Fruit fly (Drosophila melanogaster): ENCODE results near the gene SPE.
A peak's percentile ranks its signal among the peaks of the same experiment; 100 is the strongest.

The SPE gene

DNA sequence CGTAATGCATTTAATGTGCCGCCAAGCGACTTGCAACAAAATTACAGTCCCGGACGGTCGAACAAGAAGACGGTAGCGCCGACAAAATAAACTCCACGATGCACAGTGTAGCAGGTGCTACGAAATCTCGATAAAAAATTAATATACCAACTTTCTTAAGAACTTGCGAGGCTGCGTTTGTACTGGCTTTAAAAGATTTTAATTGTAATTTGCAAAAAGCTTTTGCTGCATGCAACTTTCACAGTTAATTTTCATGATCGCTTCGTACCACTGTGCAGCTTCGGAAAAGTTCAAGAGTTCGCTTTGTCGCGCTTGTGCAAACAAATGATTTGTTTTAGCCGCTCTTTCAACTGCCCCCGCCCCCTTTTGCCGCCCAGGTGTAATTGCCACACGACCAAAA is 39.9 kb upstream of the SPE start (continued):
- TF ChIP-seq CG12659 (GFP tag; optimal IDR thresholded peaks at IDR 0.05), result peak; percentile 54
- TF ChIP-seq CG7928 (GFP tag; optimal IDR thresholded peaks at IDR 0.05), result peak; percentile 31
- no peak for TF ChIP-seq tna (GFP tag; IDR thresholded peaks at IDR 0.05; ENCODE audit: partially characterized antibody)
- peak; percentile 20 for TF ChIP-seq scrt (GFP tag; optimal IDR thresholded peaks at IDR 0.05)
- TF ChIP-seq hkb (optimal IDR thresholded peaks at IDR 0.05), result no peak
- TF ChIP-seq hkb (GFP tag; IDR thresholded peaks at IDR 0.05), result peak; percentile 90
- TF ChIP-seq tup (GFP tag; optimal IDR thresholded peaks at IDR 0.05), result peak; percentile 60
- TF ChIP-seq Dek (tag; optimal IDR thresholded peaks at IDR 0.05), result no peak
- TF ChIP-seq sens (GFP tag), result peak; percentile 98
- TF ChIP-seq sna (GFP tag; IDR thresholded peaks at IDR 0.05; ENCODE audit: partially characterized antibody), result no peak
- TF ChIP-seq gce (GFP tag; IDR thresholded peaks at IDR 0.05), result peak; percentile 83
- TF ChIP-seq gsb-n (tag; optimal IDR thresholded peaks at IDR 0.05), result peak; percentile 53
- TF ChIP-seq ro (GFP tag; IDR thresholded peaks at IDR 0.05), result peak; percentile 42; the same call in 1 of the 2 replicates
- TF ChIP-seq NFAT (GFP tag; IDR thresholded peaks at IDR 0.05), result peak; percentile 65
- peak; percentile 2 for TF ChIP-seq D19B (GFP tag; optimal IDR thresholded peaks at IDR 0.05)
- TF ChIP-seq Ets65A (GFP tag), result peak; percentile 68
- no peak for TF ChIP-seq CG33557 (GFP tag; optimal IDR thresholded peaks at IDR 0.05)
- TF ChIP-seq CG16779 (GFP tag; IDR thresholded peaks at IDR 0.05), result no peak
- TF ChIP-seq B-H1 (GFP tag; IDR thresholded peaks at IDR 0.05), result peak; percentile 73
- TF ChIP-seq CG2202 (tag; optimal IDR thresholded peaks at IDR 0.05), result peak; percentile 8
- peak; percentile 61 for TF ChIP-seq dmrt11E (tag; optimal IDR thresholded peaks at IDR 0.05)
- no peak for TF ChIP-seq YL-1 (GFP tag; optimal IDR thresholded peaks at IDR 0.05)
- peak in 1 of 2 experiments; percentile 85 for TF ChIP-seq eve (GFP tag; optimal IDR thresholded peaks at IDR 0.05)
- TF ChIP-seq Bdp1 (GFP tag; optimal IDR thresholded peaks at IDR 0.05), result peak; percentile 15
- TF ChIP-seq CG32767 (GFP tag; IDR thresholded peaks at IDR 0.05), result 0 out of 2 replicates have a peak, but pooled peaks have one; percentile 28
- peak; percentile 81; the same call in 2 of the 3 replicates for TF ChIP-seq CG11695 (GFP tag; IDR thresholded peaks at IDR 0.05)
- TF ChIP-seq seq (GFP tag; IDR thresholded peaks at IDR 0.05), result peak; percentile 57
- peak; percentile 71 for TF ChIP-seq ttk (GFP tag; IDR thresholded peaks at IDR 0.05)
- TF ChIP-seq Nf-YC (tag; optimal IDR thresholded peaks at IDR 0.05), result no peak
- peak; percentile 39 for TF ChIP-seq CG14710 (tag; optimal IDR thresholded peaks at IDR 0.05)
- peak; percentile 63 for TF ChIP-seq bcd (GFP tag; optimal IDR thresholded peaks at IDR 0.05)
- peak; percentile 75 for TF ChIP-seq tin (GFP tag; optimal IDR thresholded peaks at IDR 0.05)
- TF ChIP-seq CG9797 (GFP tag; optimal IDR thresholded peaks at IDR 0.05), result no peak
- peak; percentile 61 for TF ChIP-seq repo (GFP tag; optimal IDR thresholded peaks at IDR 0.05)
- 0 out of 3 replicates have a peak, but pooled peaks have one; percentile 43 for TF ChIP-seq Mrtf (GFP tag; IDR thresholded peaks at IDR 0.05)
- peak; percentile 63 for TF ChIP-seq pum (GFP tag; optimal IDR thresholded peaks at IDR 0.05)
- TF ChIP-seq Xrp1 (GFP tag; IDR thresholded peaks at IDR 0.05), result peak; percentile 88
- TF ChIP-seq hb (GFP tag; IDR thresholded peaks at IDR 0.05; ENCODE audit: partially characterized antibody), result no peak
- TF ChIP-seq CG3065 (GFP tag; optimal IDR thresholded peaks at IDR 0.05), result no peak
- TF ChIP-seq Vsx1 (GFP tag; optimal IDR thresholded peaks at IDR 0.05), result peak; percentile 40
- no peak for TF ChIP-seq CG42726 (GFP tag; IDR thresholded peaks at IDR 0.05; ENCODE audit: partially characterized antibody)
- TF ChIP-seq CG12104 (GFP tag; optimal IDR thresholded peaks at IDR 0.05), result peak; percentile 41
- TF ChIP-seq en (GFP tag; optimal IDR thresholded peaks at IDR 0.05), result peak; percentile 22
- peak; percentile 32 for TF ChIP-seq Ravus (GFP tag; IDR thresholded peaks at IDR 0.05)
- TF ChIP-seq MESR4 (GFP tag; optimal IDR thresholded peaks at IDR 0.05), result no peak
- peak; percentile 29 for TF ChIP-seq Ets97D (GFP tag; optimal IDR thresholded peaks at IDR 0.05)
- TF ChIP-seq nerfin-1 (tag; optimal IDR thresholded peaks at IDR 0.05), result peak; percentile 47
- peak; percentile 71 for TF ChIP-seq CG33213 (GFP tag; optimal IDR thresholded peaks at IDR 0.05)
- peak; percentile 75 for TF ChIP-seq CG15269 (tag; optimal IDR thresholded peaks at IDR 0.05)
- TF ChIP-seq gro (GFP tag; optimal IDR thresholded peaks at IDR 0.05), result peak; percentile 20
- peak; percentile 44 for TF ChIP-seq CG12942 (GFP tag; optimal IDR thresholded peaks at IDR 0.05)
- TF ChIP-seq CHES-1-like (GFP tag; optimal IDR thresholded peaks at IDR 0.05), result no peak
